Fruit fly (Drosophila melanogaster) whole organism, embryonic: ENCODE data around the gene CG13060.

Source experiments
- Adf1 ChIP-seq: fragments of 200-800 bp; sonication (Bioruptor generic); IDR thresholded peaks from 2 replicates; pipeline ENCODE4 v1.3.6; 2022; ENCODE audit warnings: missing biosample characterization, missing genetic modification characterization
- CG12659 ChIP-seq: fragments of 200-800 bp; sonication (Bioruptor generic); optimal IDR thresholded peaks from 3 replicates; lab custom pipeline; 2017; ENCODE audit warnings: mild to moderate bottlenecking, missing biosample characterization, missing genetic modification reagents, missing genetic modification characterization
- CG15514 ChIP-seq: fragments of 200-800 bp; sonication (Bioruptor generic); optimal IDR thresholded peaks from 3 replicates; lab custom pipeline; 2017; ENCODE audit warnings: missing biosample characterization, missing genetic modification characterization, mild to moderate bottlenecking, moderate library complexity, missing genetic modification reagents
- Camta ChIP-seq: fragments of 200-800 bp; sonication (Bioruptor generic); optimal IDR thresholded peaks from 2 replicates; lab custom pipeline; 2016; ENCODE audit warnings: missing biosample characterization, missing genetic modification characterization
- Vsx1 ChIP-seq: fragments of 200-800 bp; sonication (Bioruptor generic); optimal IDR thresholded peaks from 2 replicates; lab custom pipeline; 2017; ENCODE audit warnings: missing biosample characterization, mild to moderate bottlenecking, missing genetic modification characterization, missing genetic modification reagents
- ftz-f1 ChIP-seq: fragments of 200-800 bp; sonication (Bioruptor generic); optimal IDR thresholded peaks from 2 replicates; lab custom pipeline; 2016; ENCODE audit warnings: missing biosample characterization, missing genetic modification characterization
- mam ChIP-seq: fragments of 200-800 bp; sonication (Bioruptor generic); optimal IDR thresholded peaks from 3 replicates; lab custom pipeline; 2016; ENCODE audit warnings: missing biosample characterization, missing genetic modification characterization

- no peak for TF ChIP-seq Vsx1 (GFP tag; lab: Kevin White, UChicago)
- TF ChIP-seq Adf1: no peak
- no peak for TF ChIP-seq ftz-f1 (GFP tag; lab: Kevin White, UChicago)
- TF ChIP-seq mam (GFP tag; lab: Kevin White, UChicago): no peak
- no peak for TF ChIP-seq Camta (GFP tag; lab: Kevin White, UChicago)
- TF ChIP-seq CG15514 (GFP tag; lab: Kevin White, UChicago): no peak
- TF ChIP-seq CG12659 (GFP tag; lab: Kevin White, UChicago): no peak
Measured at dm6 chr3L:16319399-16319906, at the start of gene CG13060, which contains the start of gene CG13041.
